Fruit fly (Drosophila melanogaster) whole organism, prepupa: ENCODE data around the gene CG18649.
A peak's percentile ranks its signal among the peaks of the same experiment; 100 is the strongest.

ENCODE experiments used
- Blimp-1 ChIP-seq: fragments of 200-800 bp; sonication (Bioruptor generic); optimal IDR thresholded peaks from 3 replicates; lab custom pipeline; 2017; ENCODE audit warnings: missing biosample characterization, missing genetic modification characterization, mild to moderate bottlenecking, moderate library complexity, missing genetic modification reagents
- CG10669 ChIP-seq: fragments of 200-800 bp; sonication (Bioruptor generic); optimal IDR thresholded peaks from 3 replicates; lab custom pipeline; 2018; ENCODE audit warnings: missing biosample characterization, mild to moderate bottlenecking, missing genetic modification characterization, moderate library complexity
- CG11294 ChIP-seq: fragments of 200-800 bp; sonication (Bioruptor generic); IDR thresholded peaks from 2 replicates; pipeline ENCODE4 v1.3.6; 2022; ENCODE audit warnings: missing biosample characterization, missing genetic modification characterization
- CG11762 ChIP-seq: fragments of 200-800 bp; sonication (Bioruptor generic); optimal IDR thresholded peaks from 3 replicates; lab custom pipeline; 2016; ENCODE audit warnings: missing biosample characterization, missing genetic modification characterization; ENCODE audit not compliant: insufficient read depth
- CG11902 ChIP-seq: fragments of 200-800 bp; sonication (Bioruptor generic); optimal IDR thresholded peaks from 3 replicates; lab custom pipeline; 2016; ENCODE audit warnings: missing biosample characterization, missing genetic modification characterization
- CG15336 ChIP-seq: fragments of 200-800 bp; sonication (Bioruptor generic); IDR thresholded peaks from 2 replicates; pipeline ENCODE4 v1.3.6; 2022; ENCODE audit warnings: missing biosample characterization, missing genetic modification characterization
- CG16779 ChIP-seq: fragments of 200-800 bp; sonication (Bioruptor generic); optimal IDR thresholded peaks from 3 replicates; lab custom pipeline; 2017; ENCODE audit warnings: missing biosample characterization, mild to moderate bottlenecking, missing genetic modification characterization
- CG31627 ChIP-seq: fragments of 200-800 bp; sonication (Bioruptor generic); optimal IDR thresholded peaks from 3 replicates; lab custom pipeline; 2016; ENCODE audit warnings: missing biosample characterization, missing genetic modification characterization
- CG32006 ChIP-seq: fragments of 200-800 bp; sonication (Bioruptor generic); optimal IDR thresholded peaks from 3 replicates; lab custom pipeline; 2017; ENCODE audit warnings: missing biosample characterization, mild to moderate bottlenecking, missing genetic modification characterization
- CG3919 ChIP-seq: fragments of 200-800 bp; sonication (Bioruptor generic); optimal IDR thresholded peaks from 3 replicates; lab custom pipeline; 2016; ENCODE audit warnings: missing biosample characterization, missing genetic modification characterization
- CG4318 ChIP-seq: fragments of 200-800 bp; sonication (Bioruptor generic); optimal IDR thresholded peaks from 3 replicates; lab custom pipeline; 2017; ENCODE audit warnings: missing biosample characterization, mild to moderate bottlenecking, missing genetic modification characterization
- CG6163 ChIP-seq: fragments of 200-800 bp; sonication (Bioruptor generic); IDR thresholded peaks from 3 replicates; pipeline ENCODE4 v1.3.6; 2022; ENCODE audit warnings: missing biosample characterization, missing genetic modification characterization
- CG6276 ChIP-seq: fragments of 200-800 bp; sonication (Bioruptor generic); optimal IDR thresholded peaks from 2 replicates; lab custom pipeline; 2017; ENCODE audit warnings: missing biosample characterization, mild to moderate bottlenecking, missing genetic modification characterization
- CG6792 ChIP-seq: fragments of 200-800 bp; sonication (Bioruptor generic); optimal IDR thresholded peaks from 3 replicates; lab custom pipeline; 2016; ENCODE audit warnings: missing biosample characterization, missing genetic modification characterization
- CG7368 ChIP-seq: fragments of 200-800 bp; sonication (Bioruptor generic); optimal IDR thresholded peaks from 3 replicates; lab custom pipeline; 2016; ENCODE audit warnings: missing biosample characterization, missing genetic modification characterization
- CG8119 ChIP-seq: fragments of 200-800 bp; sonication (Bioruptor generic); IDR thresholded peaks from 3 replicates; pipeline ENCODE4 v1.3.6; 2022; ENCODE audit warnings: missing biosample characterization, missing genetic modification characterization
- CG8319 ChIP-seq: fragments of 200-800 bp; sonication (Bioruptor generic); optimal IDR thresholded peaks from 3 replicates; lab custom pipeline; 2016; ENCODE audit warnings: missing biosample characterization, missing genetic modification characterization
- CG8632 ChIP-seq: fragments of 200-800 bp; sonication (Bioruptor generic); optimal IDR thresholded peaks from 3 replicates; lab custom pipeline; 2016; ENCODE audit warnings: missing biosample characterization, missing genetic modification characterization
- CG9139 ChIP-seq: fragments of 200-800 bp; sonication (Bioruptor generic); optimal IDR thresholded peaks from 3 replicates; lab custom pipeline; 2017; ENCODE audit warnings: missing biosample characterization, mild to moderate bottlenecking, missing genetic modification characterization
- Eip75B ChIP-seq: fragments of 200-800 bp; sonication (Bioruptor generic); optimal IDR thresholded peaks from 3 replicates; lab custom pipeline; 2016; ENCODE audit warnings: missing biosample characterization, missing genetic modification characterization
- Eip93F ChIP-seq: fragments of 200-800 bp; sonication (Bioruptor generic); optimal IDR thresholded peaks from 2 replicates; lab custom pipeline; 2016; ENCODE audit warnings: missing biosample characterization, mild to moderate bottlenecking, missing genetic modification characterization
- Ets96B ChIP-seq: fragments of 200-800 bp; optimal IDR thresholded peaks from 2 replicates; lab custom pipeline; 2019; ENCODE audit warnings: missing biosample characterization, mild to moderate bottlenecking, missing genetic modification characterization, moderate library complexity
- Gug ChIP-seq: fragments of 200-800 bp; sonication (Bioruptor generic); IDR thresholded peaks from 2 replicates; pipeline ENCODE4 v1.3.6; 2022; ENCODE audit warnings: missing biosample characterization, missing genetic modification characterization
- Hr38 ChIP-seq: sonication (Bioruptor generic); optimal IDR thresholded peaks from 2 replicates; lab custom pipeline; 2016; ENCODE audit warnings: missing biosample characterization, missing genetic modification characterization
- Hr39 ChIP-seq: fragments of 200-800 bp; sonication (Bioruptor generic); optimal IDR thresholded peaks from 2 replicates; lab custom pipeline; 2016; ENCODE audit warnings: missing biosample characterization, missing genetic modification characterization
- Hr4 ChIP-seq: fragments of 200-800 bp; sonication (Bioruptor generic); optimal IDR thresholded peaks from 3 replicates; lab custom pipeline; 2016; ENCODE audit warnings: missing biosample characterization, missing genetic modification characterization
- Lpt ChIP-seq: fragments of 200-800 bp; sonication (Bioruptor generic); optimal IDR thresholded peaks from 3 replicates; lab custom pipeline; 2016; ENCODE audit warnings: missing biosample characterization, missing genetic modification characterization
- Met ChIP-seq: fragments of 200-800 bp; sonication (Bioruptor generic); optimal IDR thresholded peaks from 3 replicates; lab custom pipeline; 2016; ENCODE audit warnings: missing biosample characterization, missing genetic modification characterization
- OdsH ChIP-seq: fragments of 200-800 bp; sonication (Bioruptor generic); optimal IDR thresholded peaks from 3 replicates; lab custom pipeline; 2016; ENCODE audit warnings: missing biosample characterization, missing genetic modification characterization
- Smox ChIP-seq: fragments of 200-800 bp; sonication (Bioruptor generic); optimal IDR thresholded peaks from 3 replicates; lab custom pipeline; 2016; ENCODE audit warnings: missing biosample characterization, missing genetic modification characterization
- Sox14 ChIP-seq: fragments of 200-800 bp; sonication (Bioruptor generic); optimal IDR thresholded peaks from 3 replicates; lab custom pipeline; 2016; ENCODE audit warnings: missing biosample characterization, missing genetic modification characterization
- Sox15 ChIP-seq: fragments of 200-800 bp; sonication (Bioruptor generic); optimal IDR thresholded peaks from 3 replicates; lab custom pipeline; 2016; ENCODE audit warnings: missing biosample characterization, missing genetic modification characterization
- achi ChIP-seq: fragments of 200-800 bp; sonication (Bioruptor generic); optimal IDR thresholded peaks from 3 replicates; lab custom pipeline; 2016; ENCODE audit warnings: missing biosample characterization, missing genetic modification characterization
- acj6 ChIP-seq: fragments of 200-800 bp; sonication (Bioruptor generic); optimal IDR thresholded peaks from 3 replicates; lab custom pipeline; 2016; ENCODE audit warnings: missing biosample characterization, missing genetic modification characterization
- cyc ChIP-seq: fragments of 200-800 bp; sonication (Bioruptor generic); optimal IDR thresholded peaks from 3 replicates; lab custom pipeline; 2016; ENCODE audit warnings: missing biosample characterization, missing genetic modification characterization
- dac ChIP-seq: fragments of 200-800 bp; sonication (Bioruptor generic); optimal IDR thresholded peaks from 2 replicates; lab custom pipeline; 2017; ENCODE audit warnings: missing biosample characterization, mild to moderate bottlenecking, missing genetic modification characterization
- eg ChIP-seq: fragments of 200-800 bp; sonication (Bioruptor generic); IDR thresholded peaks from 3 replicates; pipeline ENCODE4 v1.3.6; 2022; ENCODE audit warnings: missing biosample characterization, missing genetic modification characterization
- fd85E ChIP-seq: fragments of 200-800 bp; sonication (Bioruptor generic); optimal IDR thresholded peaks from 3 replicates; lab custom pipeline; 2016; ENCODE audit warnings: missing biosample characterization, missing genetic modification characterization
- fkh ChIP-seq: fragments of 200-800 bp; sonication (Bioruptor generic); optimal IDR thresholded peaks from 3 replicates; lab custom pipeline; 2017; ENCODE audit warnings: missing biosample characterization, mild to moderate bottlenecking, missing genetic modification characterization, moderate library complexity
- lz ChIP-seq: fragments of 200-800 bp; sonication (Bioruptor generic); optimal IDR thresholded peaks from 3 replicates; lab custom pipeline; 2016; ENCODE audit warnings: missing biosample characterization, missing genetic modification characterization
- net ChIP-seq: fragments of 200-800 bp; sonication (Bioruptor generic); optimal IDR thresholded peaks from 3 replicates; lab custom pipeline; 2016; ENCODE audit warnings: missing biosample characterization, missing genetic modification characterization
- pdm3 ChIP-seq: fragments of 200-800 bp; sonication (Bioruptor generic); optimal IDR thresholded peaks from 3 replicates; lab custom pipeline; 2016; ENCODE audit warnings: missing biosample characterization, missing genetic modification characterization
- salr ChIP-seq, 2 experiments: fragments of 200-800 bp; sonication (Bioruptor generic); optimal IDR thresholded peaks; 3 replicates each; lab custom pipeline; 2016 to 2018; ENCODE audit warnings: missing biosample characterization in 2 of 2, missing genetic modification characterization in 2 of 2, mild to moderate bottlenecking in 1 of 2
- ss ChIP-seq, 2 experiments: fragments of 200-800 bp; sonication (Bioruptor generic); optimal IDR thresholded peaks; 2 replicates in 1 of 2; 3 replicates in 1 of 2; lab custom pipeline; 2017 to 2018; ENCODE audit warnings: mild to moderate bottlenecking in 2 of 2, missing biosample characterization in 2 of 2, missing genetic modification characterization in 2 of 2, moderate library complexity in 1 of 2
- svp ChIP-seq: fragments of 200-800 bp; sonication (Bioruptor generic); peaks from one replicate; lab custom pipeline; 2016; ENCODE audit warnings: missing biosample characterization, missing genetic modification characterization
- topi ChIP-seq: fragments of 200-800 bp; sonication (Bioruptor generic); optimal IDR thresholded peaks from 3 replicates; lab custom pipeline; 2016; ENCODE audit warnings: missing biosample characterization, missing genetic modification characterization
- vri ChIP-seq: fragments of 200-800 bp; sonication (Bioruptor generic); optimal IDR thresholded peaks from 3 replicates; lab custom pipeline; 2016; ENCODE audit warnings: missing biosample characterization, mild to moderate bottlenecking, missing genetic modification characterization

The CG18649 gene

dm6 chr3L:15102669-15103309 is 48.9 kb upstream of the CG18649 start (continued):
- TF ChIP-seq CG8632 (no peak), CG7368 (GFP tag; lab: Kevin White, UChicago) (peak; percentile 15), cyc (GFP tag; lab: Kevin White, UChicago) (peak; percentile 19), topi (GFP tag; lab: Kevin White, UChicago) (peak; percentile 14), CG8119 (GFP tag; lab: Robert Waterston, UW) (peak; percentile 44; the same call in 2 of the 3 replicates), fd85E (GFP tag; lab: Kevin White, UChicago) (no peak), Gug (GFP tag; lab: Robert Waterston, UW) (0 out of 2 replicates have a peak, but pooled peaks have one; percentile 15), ss (GFP tag; optimal IDR thresholded peaks at IDR 0.05; lab: Kevin White, UChicago) (peak; percentile 38 to 56), CG6792 (GFP tag; lab: Kevin White, UChicago) (no peak), Met (GFP tag; lab: Kevin White, UChicago) (no peak), CG32006 (GFP tag; lab: Kevin White, UChicago) (peak; percentile 39)

dm6 chr3L:15101639-15102413 is 47.9 kb upstream of the CG18649 start:
- TF ChIP-seq CG8632 (no peak), CG11294 (no peak), Hr39 (peak; percentile 52), CG10669 (GFP tag; lab: Kevin White, UChicago) (peak; percentile 33), net (GFP tag; lab: Kevin White, UChicago) (peak; percentile 16), CG31627 (GFP tag; lab: Kevin White, UChicago) (peak; percentile 54), CG6163 (peak; percentile 53; the same call in 2 of the 3 replicates), pdm3 (peak; percentile 59), Blimp-1 (GFP tag; lab: Kevin White, UChicago) (peak; percentile 46), Eip93F (GFP tag; lab: Kevin White, UChicago) (no peak), CG15336 (GFP tag; lab: Robert Waterston, UW) (peak; percentile 37; the same call in 1 of the 2 replicates), CG4318 (GFP tag; lab: Kevin White, UChicago) (no peak), CG11762 (peak; percentile 2), Hr4 (GFP tag; lab: Kevin White, UChicago) (peak; percentile 34), Eip75B (GFP tag; lab: Kevin White, UChicago) (peak; percentile 21), vri (peak; percentile 69), achi (GFP tag; lab: Kevin White, UChicago) (peak; percentile 35), lz (GFP tag; lab: Kevin White, UChicago) (peak; percentile 40), CG8119 (GFP tag; lab: Robert Waterston, UW) (no peak), dac (GFP tag; lab: Kevin White, UChicago) (no peak), fkh (GFP tag; lab: Kevin White, UChicago) (no peak), salr (GFP tag; optimal IDR thresholded peaks at IDR 0.05; lab: Kevin White, UChicago) (no peak), cyc (GFP tag; lab: Kevin White, UChicago) (peak; percentile 60), Sox14 (peak; percentile 68), OdsH (GFP tag; lab: Kevin White, UChicago) (no peak), Ets96B (tag; lab: Kevin White, UChicago) (peak; percentile 10), CG3919 (GFP tag; lab: Kevin White, UChicago) (peak; percentile 12), Lpt (peak; percentile 41), Hr38 (GFP tag; lab: Kevin White, UChicago) (no peak), fd85E (GFP tag; lab: Kevin White, UChicago) (no peak), acj6 (GFP tag; lab: Kevin White, UChicago) (peak; percentile 52), topi (GFP tag; lab: Kevin White, UChicago) (peak; percentile 8), CG6276 (GFP tag; lab: Kevin White, UChicago) (no peak), CG8319 (GFP tag; lab: Kevin White, UChicago) (no peak), Sox15 (GFP tag; lab: Kevin White, UChicago) (peak; percentile 1), CG16779 (peak; percentile 1), svp (peak; percentile 84), CG32006 (GFP tag; lab: Kevin White, UChicago) (peak; percentile 23), CG11902 (GFP tag; lab: Kevin White, UChicago) (peak; percentile 3), eg (GFP tag; lab: Robert Waterston, UW) (peak; percentile 51; the same call in 2 of the 3 replicates), Smox (GFP tag; lab: Kevin White, UChicago) (peak; percentile 33), CG9139 (GFP tag; lab: Kevin White, UChicago) (peak; percentile 3)
